Worm (Caenorhabditis elegans) whole organism, L3 larva: ENCODE results near the gene F44F4.15.
A peak's percentile ranks its signal among the peaks of the same experiment; 100 is the strongest.

Experiments used
- aly-2 ChIP-seq: fragments of 150-350 bp; optimal IDR thresholded peaks from 2 replicates; lab custom pipeline; 2014; ENCODE audit warnings: missing biosample characterization, missing genetic modification characterization
- ceh-28 ChIP-seq: fragments of 150-350 bp; optimal IDR thresholded peaks from 2 replicates; lab custom pipeline; 2014; ENCODE audit warnings: missing biosample characterization, missing genetic modification reagents, missing genetic modification characterization
- ceh-82 ChIP-seq: fragments of 150-350 bp; optimal IDR thresholded peaks from 2 replicates; lab custom pipeline; 2014; ENCODE audit warnings: missing biosample characterization, missing genetic modification characterization
- fos-1 ChIP-seq: fragments of 150-350 bp; optimal IDR thresholded peaks from 2 replicates; lab custom pipeline; 2014; ENCODE audit warnings: missing biosample characterization, missing genetic modification characterization
- lin-39 ChIP-seq: fragments of 150-350 bp; optimal IDR thresholded peaks from 2 replicates; lab custom pipeline; 2018; ENCODE audit warnings: missing biosample characterization, missing genetic modification reagents, missing genetic modification characterization
- mdl-1 ChIP-seq: fragments of 150-350 bp; optimal IDR thresholded peaks from 2 replicates; lab custom pipeline; 2014; ENCODE audit warnings: missing biosample characterization, missing genetic modification characterization
- nhr-11 ChIP-seq: fragments of 150-350 bp; optimal IDR thresholded peaks from 2 replicates; lab custom pipeline; 2014; ENCODE audit warnings: missing biosample characterization, missing genetic modification characterization
- nhr-12 ChIP-seq: fragments of 150-350 bp; optimal IDR thresholded peaks from 2 replicates; lab custom pipeline; 2014; ENCODE audit warnings: missing biosample characterization, missing genetic modification characterization
- nhr-237 ChIP-seq: fragments of 150-350 bp; optimal IDR thresholded peaks from 2 replicates; lab custom pipeline; 2014; ENCODE audit warnings: missing biosample characterization, missing genetic modification characterization
- nhr-43 ChIP-seq: sonication (generic microtip); optimal IDR thresholded peaks from 2 replicates; lab custom pipeline; 2016; ENCODE audit warnings: mild to moderate bottlenecking, missing genetic modification characterization, missing compliant biosample characterization; ENCODE audit not compliant: poor library complexity, severe bottlenecking
- pha-4 ChIP-seq: fragments of 150-350 bp; optimal IDR thresholded peaks from 2 replicates; lab custom pipeline; 2014; ENCODE audit warnings: missing biosample characterization, missing genetic modification reagents, missing genetic modification characterization
- ztf-4 ChIP-seq: fragments of 150-350 bp; optimal IDR thresholded peaks from 2 replicates; lab custom pipeline; 2014; ENCODE audit warnings: missing biosample characterization, missing genetic modification characterization

ce11 chrII:10959138-10959537 is 44.7 kb downstream of the F44F4.15 start:
- TF ChIP-seq nhr-237 (tag; lab: Kevin White, UChicago) (no peak), nhr-43 (tag; lab: Kevin White, UChicago) (no peak), ceh-82 (tag; lab: Kevin White, UChicago) (no peak), lin-39 (tag; lab: Kevin White, UChicago) (peak; percentile 51), fos-1 (tag; lab: Kevin White, UChicago) (no peak), mdl-1 (tag; lab: Kevin White, UChicago) (no peak), pha-4 (tag; lab: Kevin White, UChicago) (no peak), nhr-12 (no peak), ceh-28 (tag; lab: Kevin White, UChicago) (no peak), nhr-11 (tag; lab: Kevin White, UChicago) (no peak), aly-2 (no peak), ztf-4 (tag; lab: Kevin White, UChicago) (no peak)
